Fruit fly (Drosophila melanogaster) whole organism, adult: ENCODE results near the gene Sarm.

Source experiments
- CG1620 ChIP-seq: fragments of 200-800 bp; sonication (Bioruptor generic); optimal IDR thresholded peaks from 2 replicates; lab custom pipeline; 2016; ENCODE audit warnings: missing biosample characterization, missing genetic modification characterization
- CG33017 ChIP-seq: fragments of 200-800 bp; sonication (Bioruptor generic); optimal IDR thresholded peaks from 2 replicates; lab custom pipeline; 2018; ENCODE audit warnings: missing biosample characterization, mild to moderate bottlenecking, missing genetic modification characterization, moderate library complexity
- CG5204 ChIP-seq: fragments of 200-800 bp; sonication (Bioruptor generic); optimal IDR thresholded peaks from 2 replicates; lab custom pipeline; 2016; ENCODE audit warnings: missing biosample characterization, missing genetic modification characterization
- CG7101 ChIP-seq: fragments of 200-800 bp; sonication (Bioruptor generic); optimal IDR thresholded peaks from 2 replicates; lab custom pipeline; 2018; ENCODE audit warnings: missing biosample characterization, mild to moderate bottlenecking, missing genetic modification characterization, moderate library complexity
- Clk ChIP-seq: fragments of 200-800 bp; sonication (Bioruptor generic); optimal IDR thresholded peaks from 2 replicates; lab custom pipeline; 2017; ENCODE audit warnings: missing biosample characterization, missing genetic modification characterization
- Crg-1 ChIP-seq: fragments of 200-800 bp; sonication (Bioruptor generic); optimal IDR thresholded peaks from 2 replicates; lab custom pipeline; 2016; ENCODE audit warnings: missing biosample characterization, missing genetic modification characterization
- Hr96 ChIP-seq: fragments of 200-800 bp; sonication (Bioruptor generic); optimal IDR thresholded peaks from 2 replicates; lab custom pipeline; 2016; ENCODE audit warnings: missing biosample characterization, missing genetic modification characterization
- Mnt ChIP-seq: fragments of 200-800 bp; sonication (Bioruptor generic); optimal IDR thresholded peaks from 2 replicates; lab custom pipeline; 2016; ENCODE audit warnings: missing biosample characterization, mild to moderate bottlenecking, missing genetic modification characterization
- bab1 ChIP-seq: fragments of 200-800 bp; sonication (Bioruptor generic); optimal IDR thresholded peaks from 3 replicates; lab custom pipeline; 2019; ENCODE audit warnings: missing biosample characterization, mild to moderate bottlenecking, missing genetic modification characterization, moderate library complexity
- cic ChIP-seq: fragments of 200-800 bp; sonication (Bioruptor generic); optimal IDR thresholded peaks from 2 replicates; lab custom pipeline; 2017; ENCODE audit warnings: missing biosample characterization, mild to moderate bottlenecking, missing genetic modification characterization, moderate library complexity
- kay ChIP-seq: fragments of 200-800 bp; sonication (Bioruptor generic); peaks from one replicate; lab custom pipeline; 2016; ENCODE audit warnings: missing biosample characterization, missing genetic modification characterization, borderline replicate concordance
- pad ChIP-seq: fragments of 200-800 bp; sonication (Bioruptor generic); optimal IDR thresholded peaks from 3 replicates; lab custom pipeline; 2017; ENCODE audit warnings: missing biosample characterization, missing genetic modification characterization, mild to moderate bottlenecking, moderate library complexity, missing genetic modification reagents
- tj ChIP-seq: fragments of 200-800 bp; sonication (Bioruptor generic); optimal IDR thresholded peaks from 3 replicates; lab custom pipeline; 2017; ENCODE audit warnings: missing biosample characterization, mild to moderate bottlenecking, missing genetic modification characterization, moderate library complexity
- toe ChIP-seq: fragments of 200-800 bp; sonication (Bioruptor generic); optimal IDR thresholded peaks from 2 replicates; lab custom pipeline; 2016; ENCODE audit warnings: missing biosample characterization, missing genetic modification characterization

DNA sequence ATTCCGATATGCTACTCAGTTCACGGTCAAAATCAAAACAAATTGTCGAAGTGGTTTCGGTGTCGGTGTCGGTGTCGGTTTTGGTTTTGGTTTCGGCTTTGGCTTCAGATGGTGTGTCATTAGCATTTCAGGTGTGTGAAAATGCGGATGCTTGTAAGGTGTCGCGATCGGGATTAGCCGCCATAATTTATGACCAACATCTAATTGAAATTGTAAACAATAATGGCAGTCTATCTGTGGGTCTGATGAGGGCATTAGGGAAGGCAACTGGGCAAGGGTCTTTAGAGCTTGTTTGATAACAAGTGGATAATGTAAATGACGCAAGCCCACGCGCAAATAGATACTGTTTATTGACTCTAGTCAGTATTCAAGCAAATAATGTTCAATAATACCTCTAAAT is 11.3 kb downstream of the Sarm start:
- TF ChIP-seq Hr96 (GFP tag; lab: Kevin White, UChicago) (no peak), kay (no peak), CG33017 (tag; lab: Kevin White, UChicago) (no peak), cic (GFP tag; lab: Kevin White, UChicago) (no peak), Clk (no peak), pad (GFP tag; lab: Kevin White, UChicago) (no peak), bab1 (GFP tag; lab: Kevin White, UChicago) (no peak), CG7101 (tag; lab: Kevin White, UChicago) (no peak), Mnt (GFP tag; lab: Kevin White, UChicago) (no peak), toe (GFP tag; lab: Kevin White, UChicago) (no peak), Crg-1 (GFP tag; lab: Kevin White, UChicago) (no peak), CG5204 (GFP tag; lab: Kevin White, UChicago) (no peak), tj (no peak), CG1620 (GFP tag; lab: Kevin White, UChicago) (no peak)
